Fruit fly (Drosophila melanogaster) whole organism, prepupa: ENCODE data around the gene Dup99B.

Experiments
- Hr38 ChIP-seq: sonication (Bioruptor generic); optimal IDR thresholded peaks from 2 replicates; lab custom pipeline; 2016; ENCODE audit warnings: missing biosample characterization, missing genetic modification characterization
- ss ChIP-seq, 2 experiments: fragments of 200-800 bp; sonication (Bioruptor generic); optimal IDR thresholded peaks; 2 replicates in 1 of 2; 3 replicates in 1 of 2; lab custom pipeline; 2017 to 2018; ENCODE audit warnings: mild to moderate bottlenecking in 2 of 2, missing biosample characterization in 2 of 2, missing genetic modification characterization in 2 of 2, moderate library complexity in 1 of 2

DNA sequence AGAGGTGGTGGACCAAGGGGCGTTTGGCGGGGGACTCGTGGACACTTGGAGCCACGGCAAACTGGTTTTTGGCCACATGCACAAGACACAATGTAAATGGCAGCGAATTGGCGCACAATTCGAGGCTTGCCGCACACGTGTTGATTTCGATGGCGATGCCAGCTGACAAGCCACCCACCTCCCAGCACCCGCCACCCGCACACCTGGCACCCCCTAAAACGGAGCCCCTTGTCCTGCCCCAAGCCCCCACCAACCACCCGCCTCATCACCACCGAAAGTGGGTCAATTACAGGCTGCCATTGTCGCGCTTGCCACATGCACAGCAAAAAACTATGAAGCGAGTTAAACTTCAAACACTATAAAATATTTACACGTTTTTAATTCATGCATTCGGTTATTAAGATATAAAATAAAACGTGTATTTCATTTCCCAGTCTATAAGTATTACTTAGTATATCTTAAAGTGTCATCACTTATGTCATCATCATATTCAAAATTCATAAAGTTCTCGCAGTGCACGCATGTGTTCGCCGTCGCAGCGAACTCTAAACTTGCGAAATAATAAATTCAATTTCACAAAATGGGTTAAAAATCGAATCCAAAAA, 43.1 kb upstream of the Dup99B start:
- TF ChIP-seq Hr38 (no peak), ss (GFP tag; optimal IDR thresholded peaks at IDR 0.05; lab: Kevin White, UChicago) (no peak)
